Worm (Caenorhabditis elegans): Measurements from ENCODE around the gene C08B6.8.

C08B6.8 gene

DNA sequence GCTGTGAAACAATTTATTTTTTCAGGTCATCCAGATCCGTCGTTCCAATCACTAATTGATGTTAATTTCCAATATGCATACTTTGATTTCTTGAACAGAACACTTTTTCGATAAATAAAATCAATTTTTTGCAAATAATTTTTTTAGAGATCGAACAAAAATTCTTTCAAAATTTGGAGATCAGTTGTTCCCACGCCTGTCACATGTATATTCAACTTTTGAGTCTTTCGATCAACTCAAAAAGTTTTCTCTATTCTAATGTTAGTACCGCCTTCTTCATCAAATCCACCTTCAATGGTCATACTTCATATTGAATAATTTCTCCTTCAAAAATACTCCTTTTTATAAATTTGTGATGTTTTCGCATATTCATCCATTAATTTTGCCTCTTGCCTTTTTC is 20.3 kb downstream of the C08B6.8 start, which contains the start of gene srsx-29:
srsx-29 (plus strand) TSS at position 301 of the 400 bp plus-strand sequence.
- TF ChIP-seq ZK546.5 (tag; optimal IDR thresholded peaks at IDR 0.05) (no peak), elt-2 (tag; optimal IDR thresholded peaks at IDR 0.05) (no peak), lin-39 (tag; optimal IDR thresholded peaks at IDR 0.05) (no peak), ceh-82 (tag; optimal IDR thresholded peaks at IDR 0.05) (no peak), zag-1 (tag; optimal IDR thresholded peaks at IDR 0.05) (no peak), nhr-25 (tag; optimal IDR thresholded peaks at IDR 0.05) (no peak)

ce11 chrV:10158528-10158927 is 24.1 kb downstream of the C08B6.8 start, which contains the start of gene srsx-30:
Gene srsx-30, plus strand, starts transcription at chrV:10158828.
- TF ChIP-seq lsy-12 (tag; optimal IDR thresholded peaks at IDR 0.05): no peak
- TF ChIP-seq fkh-2 (tag; optimal IDR thresholded peaks at IDR 0.05): no peak
- TF ChIP-seq nhr-67 (tag; optimal IDR thresholded peaks at IDR 0.05): no peak
- TF ChIP-seq nhr-11 (tag; optimal IDR thresholded peaks at IDR 0.05): no peak
- no peak for TF ChIP-seq pqm-1 (tag; optimal IDR thresholded peaks at IDR 0.05)
- TF ChIP-seq jun-1 (tag; optimal IDR thresholded peaks at IDR 0.05): no peak
- no peak for TF ChIP-seq ceh-16 (tag; optimal IDR thresholded peaks at IDR 0.05)
- TF ChIP-seq unc-62 (GFP tag; optimal IDR thresholded peaks at IDR 0.05): no peak
- TF ChIP-seq elt-3 (tag; optimal IDR thresholded peaks at IDR 0.05): no peak
- TF ChIP-seq ztf-11 (tag; optimal IDR thresholded peaks at IDR 0.05): no peak
- TF ChIP-seq aly-2 (tag; optimal IDR thresholded peaks at IDR 0.05): no peak
- TF ChIP-seq skn-1 (tag; optimal IDR thresholded peaks at IDR 0.05): no peak
- TF ChIP-seq ztf-4 (tag; optimal IDR thresholded peaks at IDR 0.05): no peak

- TF ChIP-seq elt-2 (tag; optimal IDR thresholded peaks at IDR 0.05) (peak; percentile 78), snpc-4 (tag; optimal IDR thresholded peaks at IDR 0.05) (no peak), tbx-2 (tag; optimal IDR thresholded peaks at IDR 0.05) (no peak), unc-62 (GFP tag; optimal IDR thresholded peaks at IDR 0.05) (no peak), pqm-1 (tag; optimal IDR thresholded peaks at IDR 0.05) (peak; percentile 65), skn-1 (tag; optimal IDR thresholded peaks at IDR 0.05) (no peak), pha-4 (tag; optimal IDR thresholded peaks at IDR 0.05) (peak; percentile 15)
Measured at ce11 chrV:10159972-10160371, 25.5 kb downstream of the C08B6.8 start.

ce11 chrV:10160954-10161353 is 26.5 kb downstream of the C08B6.8 start, which contains the start of gene C51E3.10:
Gene C51E3.10, minus strand, starts transcription at chrV:10161134.
- TF ChIP-seq jun-1 (tag; optimal IDR thresholded peaks at IDR 0.05): peak; percentile 39
- TF ChIP-seq mdl-1 (tag; optimal IDR thresholded peaks at IDR 0.05): peak; percentile 24
- peak; percentile 70 for TF ChIP-seq skn-1 (tag; optimal IDR thresholded peaks at IDR 0.05)
- no peak for TF ChIP-seq tbx-2 (tag; optimal IDR thresholded peaks at IDR 0.05)
- no peak for TF ChIP-seq nfya-1 (tag; optimal IDR thresholded peaks at IDR 0.05; ENCODE audit: insufficient read depth)
- peak; percentile 94 for TF ChIP-seq elt-2 (tag; optimal IDR thresholded peaks at IDR 0.05)
- TF ChIP-seq nhr-76 (tag; optimal IDR thresholded peaks at IDR 0.05): no peak
- no peak for TF ChIP-seq fos-1 (tag; optimal IDR thresholded peaks at IDR 0.05)
- no peak for TF ChIP-seq ztf-4 (tag; optimal IDR thresholded peaks at IDR 0.05)
- peak; percentile 96 for TF ChIP-seq pqm-1 (tag; optimal IDR thresholded peaks at IDR 0.05)
- no peak for TF ChIP-seq snpc-4 (tag; optimal IDR thresholded peaks at IDR 0.05)
- TF ChIP-seq ama-1 (optimal IDR thresholded peaks at IDR 0.05): no peak
- peak; percentile 15 for TF ChIP-seq pha-4 (tag; optimal IDR thresholded peaks at IDR 0.05)
- TF ChIP-seq nhr-67 (tag; optimal IDR thresholded peaks at IDR 0.05): no peak
- no peak for TF ChIP-seq egl-27 (tag; optimal IDR thresholded peaks at IDR 0.05)
- TF ChIP-seq nhr-43 (tag; optimal IDR thresholded peaks at IDR 0.05; ENCODE audit: poor library complexity, severe bottlenecking): no peak
- TF ChIP-seq ztf-11 (tag; optimal IDR thresholded peaks at IDR 0.05): no peak
- TF ChIP-seq elt-1 (tag; optimal IDR thresholded peaks at IDR 0.05): no peak

- TF ChIP-seq nhr-25 (tag; optimal IDR thresholded peaks at IDR 0.05) (no peak), tbx-2 (tag; optimal IDR thresholded peaks at IDR 0.05) (no peak)
Measured at ce11 chrV:10166368-10166767, 31.9 kb downstream of the C08B6.8 start, which contains the start of gene C51E3.6. Gene C51E3.6, minus strand, starts transcription at chrV:10166468.

DNA sequence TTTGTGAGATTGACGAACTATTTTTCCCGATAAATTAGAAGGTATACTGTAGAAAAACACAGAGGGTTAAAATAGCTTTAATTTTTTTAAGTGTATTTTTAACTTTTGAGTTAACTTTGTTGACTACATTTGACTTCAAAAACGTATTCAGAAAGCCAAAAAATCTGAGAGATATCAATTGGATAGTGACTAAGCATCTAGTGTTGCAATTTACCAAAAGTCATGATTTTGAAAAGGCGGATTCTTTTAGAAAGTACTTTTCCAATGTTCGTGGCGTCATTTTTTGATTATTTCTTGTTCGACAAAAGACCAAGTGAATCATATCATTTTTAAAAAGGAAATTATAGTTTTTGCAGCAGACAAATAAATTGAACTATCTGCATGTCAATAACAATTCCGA is 34.4 kb downstream of the C08B6.8 start:
- TF ChIP-seq elt-3 (tag; optimal IDR thresholded peaks at IDR 0.05) (no peak), ceh-16 (tag; optimal IDR thresholded peaks at IDR 0.05) (no peak), lsy-12 (tag; optimal IDR thresholded peaks at IDR 0.05) (no peak), mdl-1 (tag; optimal IDR thresholded peaks at IDR 0.05) (no peak), fkh-2 (tag; optimal IDR thresholded peaks at IDR 0.05) (no peak), ceh-82 (tag; optimal IDR thresholded peaks at IDR 0.05) (no peak), ceh-9 (tag; optimal IDR thresholded peaks at IDR 0.05) (no peak), elt-2 (tag; optimal IDR thresholded peaks at IDR 0.05) (no peak), sea-2 (GFP tag; optimal IDR thresholded peaks at IDR 0.05) (no peak), hmg-11 (tag; optimal IDR thresholded peaks at IDR 0.05) (no peak), R02D3.7 (tag; optimal IDR thresholded peaks at IDR 0.05) (no peak), tbx-2 (tag; optimal IDR thresholded peaks at IDR 0.05) (no peak), lin-39 (tag; optimal IDR thresholded peaks at IDR 0.05) (no peak), nhr-43 (tag; optimal IDR thresholded peaks at IDR 0.05; ENCODE audit: poor library complexity, severe bottlenecking) (no peak), zag-1 (tag; optimal IDR thresholded peaks at IDR 0.05) (no peak), nhr-76 (tag; optimal IDR thresholded peaks at IDR 0.05) (no peak), eor-1 (tag; optimal IDR thresholded peaks at IDR 0.05) (no peak), mml-1 (tag; optimal IDR thresholded peaks at IDR 0.05) (no peak), ceh-28 (tag; optimal IDR thresholded peaks at IDR 0.05) (no peak)

Measured in whole organism, L3 larva.